Worm (Caenorhabditis elegans) whole organism, L1 larva: ENCODE measurements around the gene dpy-10.

ENCODE experiments used
- C16A3.4 ChIP-seq: fragments of 150-350 bp; optimal IDR thresholded peaks from 2 replicates; lab custom pipeline; 2014; ENCODE audit warnings: missing biosample characterization, missing genetic modification characterization
- C34B4.2 ChIP-seq: sonication (generic microtip); optimal IDR thresholded peaks from 2 replicates; lab custom pipeline; 2017; ENCODE audit warnings: mild to moderate bottlenecking, missing genetic modification characterization, missing compliant biosample characterization
- alr-1 ChIP-seq: fragments of 200-800 bp; sonication (Bioruptor generic); optimal IDR thresholded peaks from 2 replicates; lab custom pipeline; 2018; ENCODE audit warnings: borderline replicate concordance, mild to moderate bottlenecking, missing genetic modification characterization, missing compliant biosample characterization
- ama-1 ChIP-seq: fragments of 150-350 bp; optimal IDR thresholded peaks from 2 replicates; lab custom pipeline; 2014
- ceh-90 ChIP-seq: sonication (generic microtip); optimal IDR thresholded peaks from 2 replicates; lab custom pipeline; 2016; ENCODE audit warnings: missing genetic modification characterization, missing compliant biosample characterization
- ces-1 ChIP-seq: fragments of 150-350 bp; optimal IDR thresholded peaks from 2 replicates; lab custom pipeline; 2014; ENCODE audit warnings: missing biosample characterization, missing genetic modification reagents, missing genetic modification characterization
- dpl-1 ChIP-seq, 3 experiments: fragments of 150-350 bp in 2 of 3; sonication (generic microtip) in 1 of 3; optimal IDR thresholded peaks; 2 replicates each; lab custom pipeline; 2014 to 2017; ENCODE audit warnings: missing biosample characterization in 3 of 3, missing genetic modification characterization in 3 of 3, missing genetic modification reagents in 3 of 3
- efl-1 ChIP-seq, 4 experiments: fragments of 150-350 bp; optimal IDR thresholded peaks in 3 of 4; peaks in 1 of 4; 1 replicate in 1 of 4; 2 replicates in 3 of 4; lab custom pipeline; 2014; ENCODE audit warnings: missing biosample characterization in 2 of 4, missing genetic modification characterization in 2 of 4, missing genetic modification reagents in 2 of 4
- egl-13 ChIP-seq: sonication (generic microtip); optimal IDR thresholded peaks from 2 replicates; lab custom pipeline; 2016; ENCODE audit warnings: missing genotype, missing genetic modification reagents, missing genetic modification characterization, missing compliant biosample characterization
- elt-2 ChIP-seq: sonication (generic microtip); optimal IDR thresholded peaks from 2 replicates; lab custom pipeline; 2016; ENCODE audit warnings: missing genetic modification characterization, mild to moderate bottlenecking, inconsistent platforms, missing compliant biosample characterization, missing genetic modification reagents
- elt-3 ChIP-seq, 6 experiments: fragments of 150-350 bp in 1 of 6; sonication (generic microtip); optimal IDR thresholded peaks; 2 replicates each; lab custom pipeline; 2017 to 2018; ENCODE audit warnings: missing biosample characterization in 6 of 6, missing genetic modification characterization in 6 of 6, inconsistent platforms in 1 of 6
- ets-5 ChIP-seq: fragments of 200-800 bp; sonication (Bioruptor generic); IDR thresholded peaks from 2 replicates; pipeline ENCODE4 v1.3.6; 2022; ENCODE audit warnings: missing genetic modification characterization, missing compliant biosample characterization
- fkh-8 ChIP-seq: sonication (generic microtip); optimal IDR thresholded peaks from 2 replicates; lab custom pipeline; 2016; ENCODE audit warnings: mild to moderate bottlenecking, missing genetic modification characterization, missing compliant biosample characterization
- hlh-17 ChIP-seq: fragments of 200-800 bp; sonication (Bioruptor generic); optimal IDR thresholded peaks from 2 replicates; lab custom pipeline; 2018; ENCODE audit warnings: missing genetic modification characterization, mild to moderate bottlenecking, missing compliant biosample characterization, moderate library complexity, borderline replicate concordance
- hlh-4 ChIP-seq: sonication (generic microtip); optimal IDR thresholded peaks from 2 replicates; lab custom pipeline; 2016; ENCODE audit warnings: mild to moderate bottlenecking, missing genetic modification characterization, missing compliant biosample characterization
- hpl-2 ChIP-seq: fragments of 150-350 bp; optimal IDR thresholded peaks from 2 replicates; lab custom pipeline; 2014; ENCODE audit warnings: missing biosample characterization, missing genetic modification reagents, missing genetic modification characterization
- isw-1 ChIP-seq: fragments of 200-800 bp; sonication (Bioruptor generic); IDR thresholded peaks from 2 replicates; pipeline ENCODE4 v1.3.6; 2022; ENCODE audit warnings: missing genetic modification characterization, missing compliant biosample characterization
- lin-14 ChIP-seq: fragments of 200-800 bp; sonication (Bioruptor generic); optimal IDR thresholded peaks from 2 replicates; lab custom pipeline; 2018; ENCODE audit warnings: mild to moderate bottlenecking, missing genetic modification characterization, moderate library complexity, missing compliant biosample characterization
- lir-3 ChIP-seq: sonication (generic microtip); optimal IDR thresholded peaks from 2 replicates; lab custom pipeline; 2016; ENCODE audit warnings: mild to moderate bottlenecking, missing genetic modification characterization, moderate library complexity, missing compliant biosample characterization; ENCODE audit not compliant: poor library complexity
- lsy-2 ChIP-seq, 2 experiments: fragments of 150-350 bp; optimal IDR thresholded peaks; 2 replicates each; lab custom pipeline; 2014; ENCODE audit warnings: missing biosample characterization in 2 of 2, missing genetic modification characterization in 2 of 2
- mef-2 ChIP-seq: fragments of 150-350 bp; optimal IDR thresholded peaks from 2 replicates; lab custom pipeline; 2014; ENCODE audit warnings: missing biosample characterization, missing genetic modification characterization
- mep-1 ChIP-seq: fragments of 150-350 bp; optimal IDR thresholded peaks from 2 replicates; lab custom pipeline; 2014; ENCODE audit warnings: missing biosample characterization, missing genetic modification characterization
- nhr-12 ChIP-seq: sonication (generic microtip); optimal IDR thresholded peaks from 2 replicates; lab custom pipeline; 2017; ENCODE audit warnings: missing biosample characterization, missing genetic modification characterization
- nhr-20 ChIP-seq: sonication (generic microtip); optimal IDR thresholded peaks from 2 replicates; lab custom pipeline; 2016; ENCODE audit warnings: mild to moderate bottlenecking, missing genetic modification characterization, missing compliant biosample characterization
- nhr-47 ChIP-seq: sonication (generic microtip); optimal IDR thresholded peaks from 2 replicates; lab custom pipeline; 2016; ENCODE audit warnings: mild to moderate bottlenecking, missing genetic modification characterization, moderate library complexity, missing compliant biosample characterization
- nhr-77 ChIP-seq: fragments of 150-350 bp; optimal IDR thresholded peaks from 2 replicates; lab custom pipeline; 2014; ENCODE audit warnings: missing biosample characterization, missing genetic modification characterization
- nhr-85 ChIP-seq: sonication (generic microtip); peaks from one replicate; lab custom pipeline; 2016; ENCODE audit warnings: missing genetic modification characterization, inconsistent platforms, missing compliant biosample characterization
- snpc-4 ChIP-seq: fragments of 150-350 bp; optimal IDR thresholded peaks from 2 replicates; lab custom pipeline; 2014; ENCODE audit warnings: missing biosample characterization, missing genetic modification characterization
- snu-23 ChIP-seq: sonication (generic microtip); optimal IDR thresholded peaks from 2 replicates; lab custom pipeline; 2016; ENCODE audit warnings: missing genetic modification characterization, missing compliant biosample characterization
- sptf-1 ChIP-seq: fragments of 150-350 bp; optimal IDR thresholded peaks from 2 replicates; lab custom pipeline; 2014; ENCODE audit warnings: missing biosample characterization, missing genetic modification characterization
- sup-37 ChIP-seq: fragments of 200-800 bp; sonication (Bioruptor generic); optimal IDR thresholded peaks from 2 replicates; lab custom pipeline; 2018; ENCODE audit warnings: mild to moderate bottlenecking, missing genetic modification characterization, missing compliant biosample characterization
- unc-62 ChIP-seq: fragments of 150-350 bp; optimal IDR thresholded peaks from 2 replicates; lab custom pipeline; 2014; ENCODE audit warnings: missing biosample characterization, missing genetic modification reagents, missing genetic modification characterization
- unc-98 ChIP-seq: fragments of 200-800 bp; sonication (Bioruptor generic); IDR thresholded peaks from 2 replicates; pipeline ENCODE4 v1.3.6; 2022; ENCODE audit warnings: missing genetic modification characterization, missing compliant biosample characterization
- vab-15 ChIP-seq: sonication (generic microtip); optimal IDR thresholded peaks from 2 replicates; lab custom pipeline; 2017; ENCODE audit warnings: missing genotype, mild to moderate bottlenecking, missing genetic modification characterization, missing compliant biosample characterization
- zag-1 ChIP-seq: fragments of 150-350 bp; optimal IDR thresholded peaks from 2 replicates; lab custom pipeline; 2014; ENCODE audit warnings: missing biosample characterization, missing genetic modification characterization
- zip-4 ChIP-seq: fragments of 200-800 bp; sonication (Bioruptor generic); optimal IDR thresholded peaks from 2 replicates; lab custom pipeline; 2018; ENCODE audit warnings: mild to moderate bottlenecking, missing genetic modification characterization, moderate library complexity, missing compliant biosample characterization
- ztf-4 ChIP-seq: fragments of 150-350 bp; optimal IDR thresholded peaks from 2 replicates; lab custom pipeline; 2014; ENCODE audit warnings: missing biosample characterization, missing genetic modification characterization

dpy-10 gene

DNA sequence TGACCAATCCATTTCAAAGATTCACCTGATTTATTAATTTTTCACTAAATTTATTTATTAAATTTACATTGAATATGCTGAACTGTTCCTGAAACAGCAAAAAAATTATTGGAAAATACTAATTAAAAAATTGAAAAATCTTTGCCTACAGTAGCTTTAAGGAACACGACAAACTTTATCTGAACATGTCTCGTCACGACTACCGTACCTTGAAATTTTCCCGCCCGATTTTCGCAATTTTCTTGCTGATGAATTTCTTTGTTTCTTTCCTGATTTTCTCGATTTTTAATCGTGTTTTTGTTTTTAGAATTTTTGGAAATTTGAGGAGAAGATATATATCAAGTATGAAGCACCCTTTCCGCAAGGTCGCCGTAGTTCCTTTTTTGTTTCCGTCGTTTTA lies 29.1 kb downstream of the dpy-10 start:
- no peak for TF ChIP-seq hlh-4 (tag; lab: Kevin White, UChicago)
- TF ChIP-seq nhr-85 (tag; lab: Kevin White, UChicago) = peak; percentile 13
- no peak for TF ChIP-seq mef-2

DNA sequence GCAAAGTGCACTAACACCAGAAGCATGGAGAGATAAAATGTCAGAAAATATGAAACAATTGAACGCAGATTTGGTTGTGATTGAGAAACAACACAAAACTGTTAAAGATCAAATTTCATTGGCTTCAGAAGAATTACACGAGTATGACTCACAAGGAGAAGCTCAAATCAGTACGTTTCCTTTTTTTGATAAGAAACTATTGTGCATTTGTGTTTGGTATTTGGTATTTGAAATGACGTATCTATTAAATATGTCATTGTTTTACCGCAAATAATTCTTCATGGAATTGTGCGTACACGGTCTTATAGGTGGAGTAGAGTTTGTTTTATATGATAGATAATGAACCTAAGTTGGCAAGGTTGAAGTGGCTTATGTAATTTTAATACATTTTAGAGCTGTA lies 30.5 kb downstream of the dpy-10 start:
- TF ChIP-seq vab-15 = no peak
- no peak for TF ChIP-seq zag-1 (tag; lab: Kevin White, UChicago)
- no peak for TF ChIP-seq ceh-90 (tag; lab: Kevin White, UChicago)
- TF ChIP-seq hpl-2 (GFP tag; lab: Kevin White, UChicago) = no peak
- TF ChIP-seq C16A3.4 (tag; lab: Kevin White, UChicago) = no peak
- TF ChIP-seq C34B4.2 (tag; lab: Kevin White, UChicago) = no peak
- TF ChIP-seq sup-37 = no peak
- no peak for TF ChIP-seq snpc-4 (tag; lab: Kevin White, UChicago)
- no peak for TF ChIP-seq mep-1 (tag; lab: Kevin White, UChicago)
- no peak for TF ChIP-seq ztf-4
- no peak for TF ChIP-seq unc-98 (GFP tag; lab: Robert Waterston, UW)
- TF ChIP-seq ets-5 = no peak
- no peak for TF ChIP-seq lin-14 (GFP tag; lab: Kevin White, UChicago)
- no peak for TF ChIP-seq egl-13 (tag; lab: Kevin White, UChicago)
- TF ChIP-seq nhr-20 (tag; lab: Kevin White, UChicago) = no peak

DNA sequence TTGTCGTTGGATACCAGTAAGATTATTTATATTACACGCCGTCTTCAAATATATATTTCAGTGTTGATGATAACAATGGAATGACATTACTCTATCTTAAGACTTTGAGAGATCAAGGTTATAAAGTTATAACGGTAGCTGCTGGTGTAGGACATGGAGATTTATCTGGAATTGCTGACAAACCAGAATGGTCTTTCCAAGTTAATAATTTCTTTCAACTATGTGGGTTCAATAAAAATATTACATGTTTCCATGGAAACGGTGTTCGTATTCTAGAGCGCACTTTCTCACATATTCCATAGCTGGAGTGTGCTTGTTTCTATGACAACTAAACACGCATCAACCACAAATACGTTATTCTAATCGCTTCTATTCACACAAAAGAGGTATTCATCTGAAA lies 32.3 kb downstream of the dpy-10 start, which contains the start of gene ift-74:
ift-74 (plus strand) TSS at position 301 of the 400 bp plus-strand sequence.
- no peak for TF ChIP-seq nhr-12 (tag; lab: Kevin White, UChicago)
- no peak for TF ChIP-seq vab-15
- peak; percentile 40 for TF ChIP-seq fkh-8
- TF ChIP-seq lir-3 (tag; lab: Kevin White, UChicago) = no peak
- TF ChIP-seq sptf-1 (tag; lab: Kevin White, UChicago) = no peak
- no peak for TF ChIP-seq nhr-47 (tag; lab: Kevin White, UChicago)

DNA sequence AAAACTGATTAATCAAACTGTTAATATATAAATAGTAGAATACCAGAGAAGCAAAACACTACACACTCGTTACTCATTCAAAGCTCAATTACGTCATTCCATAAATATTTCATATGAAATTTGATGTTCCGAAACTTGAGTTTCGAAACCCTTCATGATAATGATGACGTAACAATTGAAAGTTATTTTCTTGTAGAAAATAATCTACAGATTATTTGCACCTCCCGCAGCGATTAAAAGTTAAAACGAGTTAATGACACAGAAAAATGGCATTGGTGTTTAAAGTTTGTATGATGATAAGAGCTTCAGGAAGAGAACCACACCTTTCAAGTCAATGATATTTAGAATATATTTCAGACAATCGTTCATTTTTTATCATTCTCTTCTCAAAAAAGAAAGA lies 38.1 kb downstream of the dpy-10 start, which contains the start of gene H43E16.1:
H43E16.1 (plus strand) TSS at position 375 of the 400 bp plus-strand sequence.
- peak; percentile 72 for TF ChIP-seq elt-2 (tag; lab: Kevin White, UChicago)
- no peak for TF ChIP-seq hlh-4 (tag; lab: Kevin White, UChicago)
- TF ChIP-seq efl-1 (optimal IDR thresholded peaks at IDR 0.05; lab: Kevin White, UChicago) = no peak
- TF ChIP-seq efl-1 (GFP tag; optimal IDR thresholded peaks at IDR 0.05 in 1 of 2; lab: Kevin White, UChicago) = peak in 1 of 2 experiments; percentile 43
- TF ChIP-seq, all 84 proteins: peak for 2

DNA sequence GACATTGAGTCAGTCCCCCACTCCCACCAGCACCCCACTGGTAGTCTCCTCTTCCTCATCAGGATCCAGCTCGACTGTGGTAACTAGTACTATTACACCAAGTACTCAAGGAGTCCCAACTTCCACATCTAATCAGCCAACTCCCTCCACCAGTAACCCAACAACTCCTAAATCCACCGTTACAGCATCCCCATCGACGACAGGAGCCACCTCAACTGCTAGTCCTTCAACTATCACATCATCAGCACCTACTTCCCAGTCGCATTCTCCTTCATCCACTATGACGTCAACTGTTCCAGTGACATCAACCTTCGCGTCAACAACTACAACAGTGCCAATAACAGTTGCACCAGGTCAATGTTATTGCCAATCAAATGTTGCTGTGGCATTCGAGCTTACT lies 43.5 kb downstream of the dpy-10 start:
- no peak for TF ChIP-seq ztf-4
- no peak for TF ChIP-seq elt-3 (tag; optimal IDR thresholded peaks at IDR 0.05; lab: Kevin White, UChicago)
- no peak for TF ChIP-seq ces-1 (GFP tag; lab: Kevin White, UChicago)
- no peak for TF ChIP-seq dpl-1 (GFP tag; optimal IDR thresholded peaks at IDR 0.05; lab: Kevin White, UChicago)
- TF ChIP-seq hlh-17 = no peak
- TF ChIP-seq zag-1 (tag; lab: Kevin White, UChicago) = no peak
- no peak for TF ChIP-seq snpc-4 (tag; lab: Kevin White, UChicago)
- TF ChIP-seq nhr-77 (tag; lab: Kevin White, UChicago) = no peak
- TF ChIP-seq ama-1 (lab: Kevin White, UChicago) = no peak
- no peak for TF ChIP-seq lsy-2 (tag; optimal IDR thresholded peaks at IDR 0.05; lab: Kevin White, UChicago)
- TF ChIP-seq isw-1 (GFP tag; lab: Robert Waterston, UW) = no peak
- no peak for TF ChIP-seq nhr-47 (tag; lab: Kevin White, UChicago)
- no peak for TF ChIP-seq alr-1 (tag; lab: Kevin White, UChicago)
- TF ChIP-seq nhr-12 (tag; lab: Kevin White, UChicago) = no peak
- TF ChIP-seq snu-23 (GFP tag; lab: Kevin White, UChicago) = no peak
- no peak for TF ChIP-seq zip-4 (GFP tag; lab: Kevin White, UChicago)
- TF ChIP-seq C16A3.4 (tag; lab: Kevin White, UChicago) = no peak
- no peak for TF ChIP-seq unc-62 (GFP tag; lab: Kevin White, UChicago)
